Worm (Caenorhabditis elegans): ENCODE results near the gene ubc-9.
A peak's percentile ranks its signal among the peaks of the same experiment; 100 is the strongest.

Gene ubc-9

ce11 chrIV:4637840-4638239, 13.0 kb upstream of the ubc-9 start, which contains the start of gene F19C7.8:
F19C7.8 (minus strand) TSS chrIV:4638095.
- TF ChIP-seq unc-62 (GFP tag; optimal IDR thresholded peaks at IDR 0.05 in 1 of 2) = peak in 1 of 2 experiments; percentile 78
- no peak for TF ChIP-seq unc-62 (tag; optimal IDR thresholded peaks at IDR 0.05)
- no peak for TF ChIP-seq egl-27 (tag; optimal IDR thresholded peaks at IDR 0.05)
- peak in 1 of 2 experiments; percentile 37 for TF ChIP-seq daf-16 (GFP tag; optimal IDR thresholded peaks at IDR 0.05)
- TF ChIP-seq daf-16 (tag; optimal IDR thresholded peaks at IDR 0.05) = no peak
- TF ChIP-seq nhr-11 (tag; optimal IDR thresholded peaks at IDR 0.05) = peak; percentile 29
- no peak for TF ChIP-seq Y48G9A.11 (GFP tag; IDR thresholded peaks at IDR 0.05)
- no peak for TF ChIP-seq duxl-1 (tag; optimal IDR thresholded peaks at IDR 0.05; ENCODE audit: poor library complexity)
- TF ChIP-seq nhr-42 (GFP tag; IDR thresholded peaks at IDR 0.05) = no peak
- no peak for TF ChIP-seq skn-1 (tag; optimal IDR thresholded peaks at IDR 0.05)
- TF ChIP-seq dmd-6 (GFP tag; IDR thresholded peaks at IDR 0.05) = no peak
- peak; percentile 53; the same call in 1 of the 2 replicates for TF ChIP-seq ZK337.2 (GFP tag; IDR thresholded peaks at IDR 0.05)

DNA sequence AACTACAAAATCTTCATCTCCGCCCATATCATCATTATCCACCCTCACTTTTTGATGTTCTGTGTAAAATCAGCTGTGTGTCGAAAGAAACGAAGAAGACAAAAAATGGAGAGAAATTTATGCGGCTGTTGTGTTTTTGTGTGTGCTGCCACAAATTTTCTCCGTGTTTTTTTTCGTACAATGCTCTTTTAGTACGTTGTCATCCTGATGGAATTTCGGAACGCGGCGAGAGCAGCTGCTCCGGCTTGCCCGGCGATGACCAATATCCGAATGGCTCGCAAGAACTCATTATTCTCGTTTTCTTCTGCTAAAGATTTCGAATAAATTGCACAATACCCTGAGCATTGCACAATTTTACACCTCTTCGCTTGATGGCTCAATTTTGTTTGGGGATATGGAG, 11.5 kb upstream of the ubc-9 start:
- no peak for TF ChIP-seq zfp-3 (GFP tag; conservative IDR thresholded peaks at IDR 0.05)
- TF ChIP-seq dve-1 (tag; optimal IDR thresholded peaks at IDR 0.05; ENCODE audit: insufficient read depth) = no peak
- peak; percentile 76 for TF ChIP-seq aha-1 (tag)
- no peak for TF ChIP-seq php-3 (GFP tag; IDR thresholded peaks at IDR 0.05)
- TF ChIP-seq F37D6.2 (tag; optimal IDR thresholded peaks at IDR 0.05) = no peak
- TF ChIP-seq ZK337.2 (GFP tag; IDR thresholded peaks at IDR 0.05) = 0 out of 2 replicates have a peak, but pooled peaks have one; percentile 28
- TF ChIP-seq nhr-11 (tag; optimal IDR thresholded peaks at IDR 0.05) = no peak
- TF ChIP-seq lsy-2 (tag; optimal IDR thresholded peaks at IDR 0.05) = no peak
- TF ChIP-seq zip-11 (GFP tag; IDR thresholded peaks at IDR 0.05) = no peak
- TF ChIP-seq arid-1 (GFP tag; conservative IDR thresholded peaks at IDR 0.05) = no peak
- TF ChIP-seq lin-39 (tag; optimal IDR thresholded peaks at IDR 0.05) = no peak
- TF ChIP-seq mdl-1 (tag; optimal IDR thresholded peaks at IDR 0.05) = no peak
- no peak for TF ChIP-seq unc-62 (GFP tag; optimal IDR thresholded peaks at IDR 0.05 in 1 of 2)
- TF ChIP-seq unc-62 (tag; optimal IDR thresholded peaks at IDR 0.05) = no peak
- TF ChIP-seq nhr-6 (tag; optimal IDR thresholded peaks at IDR 0.05) = no peak
- peak; percentile 6 for TF ChIP-seq hlh-11 (tag; optimal IDR thresholded peaks at IDR 0.05)
- no peak for TF ChIP-seq D1046.2 (GFP tag; IDR thresholded peaks at IDR 0.05)
- no peak for TF ChIP-seq saeg-2 (GFP tag; IDR thresholded peaks at IDR 0.05)
- no peak for TF ChIP-seq pqm-1 (tag; optimal IDR thresholded peaks at IDR 0.05)
- no peak for TF ChIP-seq unc-130 (GFP tag; optimal IDR thresholded peaks at IDR 0.05)
- no peak for TF ChIP-seq T20F7.1 (GFP tag; optimal IDR thresholded peaks at IDR 0.05)
- TF ChIP-seq ZK546.5 (tag; optimal IDR thresholded peaks at IDR 0.05) = no peak
- TF ChIP-seq nhr-28 (tag; optimal IDR thresholded peaks at IDR 0.05) = peak; percentile 41
- TF ChIP-seq Y105C5A.15 (GFP tag; IDR thresholded peaks at IDR 0.05) = no peak
- no peak for TF ChIP-seq ces-1 (GFP tag; optimal IDR thresholded peaks at IDR 0.05)
- TF ChIP-seq spr-3 (GFP tag; optimal IDR thresholded peaks at IDR 0.05) = no peak
- no peak for TF ChIP-seq egl-43 (GFP tag; IDR thresholded peaks at IDR 0.05)
- TF ChIP-seq dmd-9 (GFP tag; IDR thresholded peaks at IDR 0.05) = no peak
- no peak for TF ChIP-seq ceh-20 (GFP tag; IDR thresholded peaks at IDR 0.05)
- no peak for TF ChIP-seq ama-1 (optimal IDR thresholded peaks at IDR 0.05)

DNA sequence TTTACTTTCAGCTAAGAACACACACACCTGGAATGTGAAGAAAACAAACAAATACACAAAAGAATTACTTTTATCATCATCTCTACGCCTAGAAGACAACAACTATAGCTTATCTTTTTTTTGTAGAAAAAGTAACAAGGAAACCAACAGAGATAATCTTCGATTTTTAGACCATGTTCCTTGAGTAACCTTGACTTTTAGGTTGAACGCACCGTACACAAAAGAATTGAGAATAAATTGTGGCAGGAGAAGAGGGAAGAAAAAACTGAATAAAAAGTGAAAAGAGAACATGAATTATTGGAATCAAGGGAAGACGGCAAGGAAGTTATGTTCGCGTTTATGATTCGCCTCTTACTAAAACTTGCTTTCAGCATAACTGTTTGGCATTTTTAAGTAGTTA, 9.9 kb upstream of the ubc-9 start:
- TF ChIP-seq nhr-25 (tag; optimal IDR thresholded peaks at IDR 0.05; ENCODE audit: borderline replicate concordance, insufficient read depth) (peak; percentile 56), F37D6.2 (tag; optimal IDR thresholded peaks at IDR 0.05) (no peak), nhr-28 (tag; optimal IDR thresholded peaks at IDR 0.05) (peak; percentile 63)

All from whole organism, L4 larva.